Worm (Caenorhabditis elegans) whole organism, L2 larva: ENCODE data around the gene F53C11.5.

Experiments
- C34F6.9 ChIP-seq: fragments of 150-350 bp; optimal IDR thresholded peaks from 2 replicates; lab custom pipeline; 2014; ENCODE audit warnings: missing biosample characterization, missing genetic modification characterization
- F13H6.1 ChIP-seq: sonication (generic microtip); optimal IDR thresholded peaks from 2 replicates; lab custom pipeline; 2016; ENCODE audit warnings: missing genetic modification characterization, missing compliant biosample characterization
- Y55F3AM.14 ChIP-seq: fragments of 200-800 bp; sonication (Bioruptor generic); optimal IDR thresholded peaks from 2 replicates; lab custom pipeline; 2018; ENCODE audit warnings: mild to moderate bottlenecking, missing genetic modification characterization, missing compliant biosample characterization
- ZK546.5 ChIP-seq: sonication (generic microtip); optimal IDR thresholded peaks from 2 replicates; lab custom pipeline; 2017; ENCODE audit warnings: missing biosample characterization, missing genetic modification characterization
- aly-2 ChIP-seq: fragments of 150-350 bp; optimal IDR thresholded peaks from 2 replicates; lab custom pipeline; 2014; ENCODE audit warnings: missing biosample characterization, missing genetic modification characterization
- blmp-1 ChIP-seq: sonication (generic microtip); optimal IDR thresholded peaks from 2 replicates; lab custom pipeline; 2017; ENCODE audit warnings: missing genetic modification characterization, mild to moderate bottlenecking, missing compliant biosample characterization, antibody characterized with exemption, moderate library complexity; ENCODE audit not compliant: insufficient read depth
- ceh-16 ChIP-seq: fragments of 150-350 bp; optimal IDR thresholded peaks from 2 replicates; lab custom pipeline; 2014; ENCODE audit warnings: missing biosample characterization, missing genetic modification characterization
- ceh-82 ChIP-seq: fragments of 150-350 bp; optimal IDR thresholded peaks from 2 replicates; lab custom pipeline; 2014; ENCODE audit warnings: missing biosample characterization, missing genetic modification characterization
- crh-2 ChIP-seq: sonication (generic microtip); optimal IDR thresholded peaks from 2 replicates; lab custom pipeline; 2017; ENCODE audit warnings: missing biosample characterization, missing genetic modification characterization
- egl-27 ChIP-seq: sonication (generic microtip); optimal IDR thresholded peaks from 3 replicates; lab custom pipeline; 2017; ENCODE audit warnings: missing biosample characterization, missing genetic modification reagents, missing genetic modification characterization
- fos-1 ChIP-seq: fragments of 150-350 bp; optimal IDR thresholded peaks from 2 replicates; lab custom pipeline; 2014; ENCODE audit warnings: missing biosample characterization, missing genetic modification characterization
- gmeb-1 ChIP-seq: fragments of 150-350 bp; optimal IDR thresholded peaks from 2 replicates; lab custom pipeline; 2014; ENCODE audit warnings: missing biosample characterization, missing genetic modification characterization
- lin-11 ChIP-seq: fragments of 150-350 bp; sonication (generic microtip); optimal IDR thresholded peaks from 2 replicates; lab custom pipeline; 2014; ENCODE audit warnings: missing biosample characterization, missing genetic modification characterization, inconsistent platforms, mixed read lengths
- lin-13 ChIP-seq: fragments of 150-350 bp; optimal IDR thresholded peaks from 2 replicates; lab custom pipeline; 2014; ENCODE audit warnings: missing biosample characterization, missing genetic modification reagents, missing genetic modification characterization
- lin-39 ChIP-seq: fragments of 150-350 bp; optimal IDR thresholded peaks from 2 replicates; lab custom pipeline; 2014; ENCODE audit warnings: missing biosample characterization, missing genetic modification reagents, missing genetic modification characterization
- lsy-2 ChIP-seq, 2 experiments: fragments of 150-350 bp in 1 of 2; sonication (generic microtip) in 1 of 2; optimal IDR thresholded peaks; 2 replicates each; lab custom pipeline; 2014 to 2017; ENCODE audit warnings: missing biosample characterization in 2 of 2, missing genetic modification characterization in 2 of 2
- mab-5 ChIP-seq: fragments of 150-350 bp; optimal IDR thresholded peaks from 2 replicates; lab custom pipeline; 2014; ENCODE audit warnings: missing biosample characterization, missing genetic modification characterization
- mbf-1 ChIP-seq: sonication (generic microtip); optimal IDR thresholded peaks from 2 replicates; lab custom pipeline; 2017; ENCODE audit warnings: missing biosample characterization, missing genetic modification characterization
- nhr-12 ChIP-seq: fragments of 150-350 bp; optimal IDR thresholded peaks from 2 replicates; lab custom pipeline; 2014; ENCODE audit warnings: missing biosample characterization, missing genetic modification characterization
- nhr-129 ChIP-seq: fragments of 150-350 bp; optimal IDR thresholded peaks from 2 replicates; lab custom pipeline; 2014; ENCODE audit warnings: missing biosample characterization, missing genetic modification characterization
- nhr-237 ChIP-seq: fragments of 150-350 bp; optimal IDR thresholded peaks from 2 replicates; lab custom pipeline; 2014; ENCODE audit warnings: missing biosample characterization, missing genetic modification characterization
- nhr-77 ChIP-seq: fragments of 150-350 bp; optimal IDR thresholded peaks from 2 replicates; lab custom pipeline; 2014; ENCODE audit warnings: missing biosample characterization, missing genetic modification characterization
- peb-1 ChIP-seq: fragments of 150-350 bp; optimal IDR thresholded peaks from 2 replicates; lab custom pipeline; 2014; ENCODE audit warnings: missing biosample characterization, missing genetic modification characterization
- sem-4 ChIP-seq: fragments of 150-350 bp; optimal IDR thresholded peaks from 2 replicates; lab custom pipeline; 2014; ENCODE audit warnings: missing biosample characterization, missing genetic modification reagents, missing genetic modification characterization
- skn-1 ChIP-seq: sonication (generic microtip); optimal IDR thresholded peaks from 2 replicates; lab custom pipeline; 2017; ENCODE audit warnings: missing biosample characterization, missing genetic modification characterization
- sma-3 ChIP-seq: sonication (generic microtip); optimal IDR thresholded peaks from 2 replicates; lab custom pipeline; 2016; ENCODE audit warnings: missing genetic modification reagents, missing genetic modification characterization, missing compliant biosample characterization
- sma-9 ChIP-seq, 2 experiments: fragments of 150-350 bp in 1 of 2; sonication (generic microtip) in 1 of 2; optimal IDR thresholded peaks; 2 replicates each; lab custom pipeline; 2014 to 2016; ENCODE audit warnings: missing genetic modification characterization in 2 of 2, mild to moderate bottlenecking in 1 of 2, missing biosample characterization in 1 of 2, missing compliant biosample characterization in 1 of 2, missing genetic modification reagents in 1 of 2, moderate library complexity in 1 of 2
- snpc-4 ChIP-seq: fragments of 150-350 bp; optimal IDR thresholded peaks from 2 replicates; lab custom pipeline; 2014; ENCODE audit warnings: missing biosample characterization, missing genetic modification characterization
- unc-39 ChIP-seq: fragments of 150-350 bp; optimal IDR thresholded peaks from 2 replicates; lab custom pipeline; 2014; ENCODE audit warnings: missing biosample characterization, missing genetic modification characterization
- unc-55 ChIP-seq: fragments of 150-350 bp; sonication (generic microtip); optimal IDR thresholded peaks from 3 replicates; lab custom pipeline; 2014; ENCODE audit warnings: missing biosample characterization, missing genetic modification reagents, missing genetic modification characterization
- unc-62 ChIP-seq: fragments of 150-350 bp; optimal IDR thresholded peaks from 2 replicates; lab custom pipeline; 2014; ENCODE audit warnings: missing biosample characterization, missing genetic modification reagents, missing genetic modification characterization
- ztf-1 ChIP-seq: fragments of 200-800 bp; sonication (Bioruptor generic); conservative IDR thresholded peaks from 2 replicates; pipeline ENCODE4 v1.3.6; 2022; ENCODE audit warnings: missing genetic modification characterization, missing compliant biosample characterization
- ztf-11 ChIP-seq: sonication (generic microtip); optimal IDR thresholded peaks from 2 replicates; lab custom pipeline; 2017; ENCODE audit warnings: missing biosample characterization, missing genetic modification characterization
- ztf-4 ChIP-seq: fragments of 150-350 bp; optimal IDR thresholded peaks from 2 replicates; lab custom pipeline; 2014; ENCODE audit warnings: missing biosample characterization, missing genetic modification characterization

Gene F53C11.5

DNA sequence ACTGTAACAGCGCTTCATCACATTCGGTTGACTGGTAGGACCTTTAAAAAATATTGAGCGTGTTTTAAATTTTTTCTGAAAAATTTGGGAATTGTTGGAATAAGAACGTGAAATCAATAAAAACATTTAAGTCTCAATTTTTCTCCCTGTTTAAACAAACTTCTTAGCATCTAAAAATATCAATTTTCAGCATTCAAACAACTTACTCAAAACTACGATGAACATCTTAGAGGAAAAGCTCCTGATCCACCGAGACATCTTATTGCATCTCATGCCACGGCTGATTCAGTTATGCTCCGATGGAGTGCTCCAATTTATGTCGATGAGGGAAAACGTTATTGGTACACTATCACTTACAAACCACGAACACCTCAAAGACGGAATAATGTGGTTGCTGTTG is 11.8 kb downstream of the F53C11.5 start:
- TF ChIP-seq mbf-1 (no peak), sma-3 (no peak), snpc-4 (no peak), lsy-2 (tag; optimal IDR thresholded peaks at IDR 0.05; lab: Kevin White, UChicago) (no peak), ceh-82 (tag; lab: Kevin White, UChicago) (no peak), egl-27 (tag; lab: Kevin White, UChicago) (no peak), ztf-11 (tag; lab: Kevin White, UChicago) (no peak), nhr-77 (no peak), unc-62 (GFP tag; lab: Kevin White, UChicago) (no peak), ztf-1 (GFP tag; lab: Robert Waterston, UW) (no peak), ZK546.5 (tag; lab: Kevin White, UChicago) (no peak), Y55F3AM.14 (GFP tag; lab: Kevin White, UChicago) (no peak), nhr-237 (tag; lab: Kevin White, UChicago) (no peak), aly-2 (tag; lab: Kevin White, UChicago) (no peak)

DNA sequence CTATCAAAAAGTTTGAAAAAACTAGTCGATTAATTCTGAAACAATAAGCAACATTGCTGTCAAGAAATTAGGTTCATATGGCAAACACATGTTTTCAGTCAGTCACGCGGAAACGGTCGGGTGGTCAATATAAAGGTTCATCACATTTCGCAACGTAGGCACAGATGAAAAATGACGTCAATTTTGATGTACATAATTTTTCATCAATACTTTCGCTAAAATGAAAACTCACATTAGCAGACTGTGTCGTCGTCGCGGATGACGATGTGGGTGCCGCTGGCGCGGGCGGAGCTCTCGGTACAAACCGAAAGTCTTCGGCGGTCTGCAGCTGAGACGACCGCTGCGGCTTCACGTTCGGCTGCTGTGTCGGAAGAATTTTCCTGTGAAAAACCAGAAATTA is 16.6 kb downstream of the F53C11.5 start, which contains the start of gene swan-2:
Gene swan-2 (minus strand): TSS at position 380 of the 400 bp plus-strand sequence.
- no peak for TF ChIP-seq ztf-4
- TF ChIP-seq nhr-129 (tag; lab: Kevin White, UChicago), result peak; percentile 30

DNA sequence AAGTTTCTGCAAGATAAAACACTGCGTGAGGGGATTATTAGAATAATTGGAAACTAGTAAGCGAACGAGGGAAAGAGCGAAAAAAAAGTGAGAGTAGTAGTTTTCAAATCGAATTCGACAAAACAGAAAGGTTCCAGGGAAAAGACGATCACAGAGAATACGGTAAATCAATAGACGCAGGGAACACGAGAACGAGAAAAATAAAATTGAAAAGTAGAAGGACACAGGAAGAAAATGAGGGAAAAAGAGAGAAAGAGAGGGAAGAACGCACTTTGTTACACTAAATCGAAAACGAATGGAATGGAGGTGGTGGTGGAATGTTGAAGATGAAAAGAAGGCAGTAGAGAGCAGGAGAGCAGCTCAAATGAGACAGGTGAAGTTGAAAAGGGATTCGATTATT is 19.9 kb downstream of the F53C11.5 start, which contains the start of gene swan-1:
Gene swan-1 (minus strand): TSS at position 6 of the 400 bp plus-strand sequence.
- TF ChIP-seq blmp-1 (tag; lab: Kevin White, UChicago), result peak; percentile 47
- TF ChIP-seq sem-4 (tag; lab: Kevin White, UChicago), result peak; percentile 16
- TF ChIP-seq nhr-129 (tag; lab: Kevin White, UChicago), result peak; percentile 12
- TF ChIP-seq sma-9 (GFP tag; optimal IDR thresholded peaks at IDR 0.05; lab: Kevin White, UChicago), result peak; percentile 16
- no peak for TF ChIP-seq sma-9 (tag; optimal IDR thresholded peaks at IDR 0.05; lab: Kevin White, UChicago)
- TF ChIP-seq C34F6.9 (tag; lab: Kevin White, UChicago), result peak; percentile 3
- TF ChIP-seq peb-1 (tag; lab: Kevin White, UChicago), result no peak
- TF ChIP-seq F13H6.1, result peak; percentile 27
- TF ChIP-seq nhr-12 (tag; lab: Kevin White, UChicago), result no peak
- TF ChIP-seq lsy-2 (tag; optimal IDR thresholded peaks at IDR 0.05; lab: Kevin White, UChicago), result peak in 1 of 2 experiments; percentile 35

DNA sequence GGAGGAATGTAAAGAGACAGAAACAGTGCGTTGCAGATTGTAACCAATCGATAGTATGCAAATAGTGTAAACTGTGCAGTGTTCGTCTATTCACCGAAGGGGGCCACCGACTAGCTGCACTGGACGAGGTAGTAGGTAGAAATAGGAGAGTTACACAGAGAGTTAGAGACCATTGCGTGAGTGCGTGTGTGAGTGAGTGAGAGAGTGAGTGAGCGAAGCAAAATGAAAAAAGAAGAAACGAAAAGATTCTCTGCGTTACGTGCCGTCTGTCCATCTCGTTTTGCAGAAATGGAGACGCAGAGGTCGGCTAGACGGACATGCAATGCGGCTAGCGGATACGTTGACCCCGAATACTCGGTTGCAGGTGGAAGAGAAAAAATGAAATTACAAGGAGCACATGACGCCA is 21.1 kb downstream of the F53C11.5 start:
- TF ChIP-seq lin-11 (peak; percentile 5), skn-1 (tag; lab: Kevin White, UChicago) (no peak), unc-55 (GFP tag; lab: Kevin White, UChicago) (peak; percentile 80), C34F6.9 (tag; lab: Kevin White, UChicago) (peak; percentile 76), nhr-129 (tag; lab: Kevin White, UChicago) (peak; percentile 94), lin-13 (GFP tag; lab: Kevin White, UChicago) (peak; percentile 24), ceh-16 (peak; percentile 0), crh-2 (tag; lab: Kevin White, UChicago) (peak; percentile 75), sma-9 (GFP tag; optimal IDR thresholded peaks at IDR 0.05; lab: Kevin White, UChicago) (peak; percentile 41), sma-9 (tag; optimal IDR thresholded peaks at IDR 0.05; lab: Kevin White, UChicago) (no peak), F13H6.1 (peak; percentile 89), fos-1 (tag; lab: Kevin White, UChicago) (peak; percentile 78), ztf-1 (GFP tag; lab: Robert Waterston, UW) (no peak), mab-5 (no peak), blmp-1 (tag; lab: Kevin White, UChicago) (peak; percentile 63), sem-4 (tag; lab: Kevin White, UChicago) (peak; percentile 6), gmeb-1 (peak; percentile 46), lsy-2 (tag; optimal IDR thresholded peaks at IDR 0.05; lab: Kevin White, UChicago) (peak in 1 of 2 experiments; percentile 63), unc-39 (tag; lab: Kevin White, UChicago) (peak; percentile 7), lin-39 (tag; lab: Kevin White, UChicago) (no peak), aly-2 (tag; lab: Kevin White, UChicago) (no peak), Y55F3AM.14 (GFP tag; lab: Kevin White, UChicago) (peak; percentile 6)
